Fruit fly (Drosophila melanogaster) whole organism, embryonic: ENCODE measurements around the gene CG10232.

Experiments used
- Ada2b ChIP-seq: fragments of 200-800 bp; sonication (Bioruptor generic); IDR thresholded peaks from 2 replicates; pipeline ENCODE4 v1.3.6; 2022; ENCODE audit warnings: missing biosample characterization, missing genetic modification characterization
- Atf-2 ChIP-seq: fragments of 200-800 bp; sonication (Bioruptor generic); optimal IDR thresholded peaks from 2 replicates; lab custom pipeline; 2016; ENCODE audit warnings: missing biosample characterization, missing genetic modification characterization
- BEAF-32 ChIP-seq: fragments of 200-800 bp; sonication (Bioruptor generic); optimal IDR thresholded peaks from 3 replicates; lab custom pipeline; 2017; ENCODE audit warnings: missing biosample characterization, missing genetic modification characterization, mild to moderate bottlenecking, moderate library complexity, missing genetic modification reagents
- CG11093 ChIP-seq: fragments of 200-800 bp; sonication (Bioruptor generic); IDR thresholded peaks from 3 replicates; pipeline ENCODE4 v1.3.6; 2022; ENCODE audit warnings: missing biosample characterization, missing genetic modification characterization
- CG12104 ChIP-seq: fragments of 200-800 bp; sonication (Bioruptor generic); optimal IDR thresholded peaks from 3 replicates; lab custom pipeline; 2016; ENCODE audit warnings: missing biosample characterization, missing genetic modification characterization
- CG12219 ChIP-seq: fragments of 200-800 bp; sonication (Bioruptor generic); optimal IDR thresholded peaks from 3 replicates; lab custom pipeline; 2018; ENCODE audit warnings: missing biosample characterization, mild to moderate bottlenecking, missing genetic modification characterization
- CG14860 ChIP-seq: fragments of 200-800 bp; sonication (Bioruptor generic); IDR thresholded peaks from 3 replicates; pipeline ENCODE4 v1.3.6; 2022; ENCODE audit warnings: missing biosample characterization, missing genetic modification characterization; ENCODE audit not compliant: partially characterized antibody
- CG15269 ChIP-seq: fragments of 200-800 bp; sonication (Bioruptor generic); optimal IDR thresholded peaks from 2 replicates; lab custom pipeline; 2018; ENCODE audit warnings: missing biosample characterization, mild to moderate bottlenecking, missing genetic modification characterization, moderate library complexity
- CG1792 ChIP-seq: fragments of 200-800 bp; sonication (Bioruptor generic); optimal IDR thresholded peaks from 2 replicates; lab custom pipeline; 2016; ENCODE audit warnings: missing biosample characterization, missing genetic modification characterization
- CG18764 ChIP-seq: fragments of 200-800 bp; sonication (Bioruptor generic); optimal IDR thresholded peaks from 3 replicates; lab custom pipeline; 2016; ENCODE audit warnings: missing biosample characterization, missing genetic modification characterization
- CG2678 ChIP-seq: fragments of 200-800 bp; sonication (Bioruptor generic); optimal IDR thresholded peaks from 3 replicates; lab custom pipeline; 2019; ENCODE audit warnings: missing biosample characterization, mild to moderate bottlenecking, missing genetic modification characterization, moderate library complexity
- CG33557 ChIP-seq: fragments of 200-800 bp; sonication (Bioruptor generic); optimal IDR thresholded peaks from 2 replicates; lab custom pipeline; 2019; ENCODE audit warnings: missing biosample characterization, mild to moderate bottlenecking, missing genetic modification characterization, moderate library complexity
- CG3838 ChIP-seq: fragments of 200-800 bp; sonication (Bioruptor generic); optimal IDR thresholded peaks from 3 replicates; lab custom pipeline; 2016; ENCODE audit warnings: missing biosample characterization, missing genetic modification characterization
- CG42726 ChIP-seq: fragments of 200-800 bp; sonication (Bioruptor generic); IDR thresholded peaks from 2 replicates; pipeline ENCODE4 v1.3.6; 2022; ENCODE audit warnings: missing biosample characterization, missing genetic modification characterization; ENCODE audit not compliant: partially characterized antibody
- CG4854 ChIP-seq: fragments of 200-800 bp; sonication (Bioruptor generic); optimal IDR thresholded peaks from 2 replicates; lab custom pipeline; 2016; ENCODE audit warnings: missing biosample characterization, missing genetic modification characterization, inconsistent platforms
- CG5180 ChIP-seq: fragments of 200-800 bp; sonication (Bioruptor generic); optimal IDR thresholded peaks from 3 replicates; lab custom pipeline; 2017; ENCODE audit warnings: missing biosample characterization, missing genetic modification characterization, mild to moderate bottlenecking, moderate library complexity, missing genetic modification reagents
- CG7357 ChIP-seq: fragments of 200-800 bp; sonication (Bioruptor generic); IDR thresholded peaks from 3 replicates; pipeline ENCODE4 v1.3.6; 2022; ENCODE audit warnings: missing biosample characterization, missing genetic modification characterization
- CG7987 ChIP-seq: fragments of 200-800 bp; sonication (Bioruptor generic); optimal IDR thresholded peaks from 2 replicates; lab custom pipeline; 2018; ENCODE audit warnings: missing biosample characterization, mild to moderate bottlenecking, missing genetic modification characterization, moderate library complexity
- CG9437 ChIP-seq: fragments of 200-800 bp; sonication (Bioruptor generic); optimal IDR thresholded peaks from 2 replicates; lab custom pipeline; 2018; ENCODE audit warnings: missing biosample characterization, mild to moderate bottlenecking, missing genetic modification characterization
- CG9609 ChIP-seq: fragments of 200-800 bp; sonication (Bioruptor generic); optimal IDR thresholded peaks from 3 replicates; lab custom pipeline; 2016; ENCODE audit warnings: missing biosample characterization, missing genetic modification characterization
- Dfd ChIP-seq, 2 experiments: fragments of >200 bp; optimal IDR thresholded peaks; 2 replicates each; lab custom pipeline; 2017; ENCODE audit warnings: missing biosample characterization in 2 of 2, missing genetic modification characterization in 2 of 2
- Dll ChIP-seq: fragments of 200-800 bp; sonication (Bioruptor generic); IDR thresholded peaks from 4 replicates; pipeline ENCODE4 v1.3.6; 2022; ENCODE audit warnings: missing biosample characterization, missing genetic modification characterization; ENCODE audit not compliant: partially characterized antibody
- E2f2 ChIP-seq: fragments of 200-800 bp; sonication (Bioruptor generic); IDR thresholded peaks from 2 replicates; pipeline ENCODE4 v1.3.6; 2022; ENCODE audit warnings: missing biosample characterization, missing genetic modification characterization
- H2.0 ChIP-seq: fragments of 200-800 bp; sonication (Bioruptor generic); IDR thresholded peaks from 2 replicates; pipeline ENCODE4 v1.3.6; 2022; ENCODE audit warnings: missing biosample characterization, missing genetic modification characterization
- NFAT ChIP-seq: fragments of 200-800 bp; sonication (Bioruptor generic); IDR thresholded peaks from 2 replicates; pipeline ENCODE4 v1.3.6; 2022; ENCODE audit warnings: missing biosample characterization, missing genetic modification characterization
- Optix ChIP-seq: fragments of 200-800 bp; sonication (Bioruptor generic); IDR thresholded peaks from 3 replicates; pipeline ENCODE4 v1.3.6; 2022; ENCODE audit warnings: missing biosample characterization, missing genetic modification characterization
- Six4 ChIP-seq: fragments of 200-800 bp; sonication (Bioruptor generic); optimal IDR thresholded peaks from 2 replicates; lab custom pipeline; 2016; ENCODE audit warnings: missing biosample characterization, missing genetic modification characterization
- Xbp1 ChIP-seq: fragments of 200-800 bp; sonication (Bioruptor generic); optimal IDR thresholded peaks from 3 replicates; lab custom pipeline; 2016; ENCODE audit warnings: missing biosample characterization, mild to moderate bottlenecking, missing genetic modification characterization
- Xrp1 ChIP-seq: fragments of 200-800 bp; sonication (Bioruptor generic); IDR thresholded peaks from 2 replicates; pipeline ENCODE4 v1.3.6; 2022; ENCODE audit warnings: missing biosample characterization, missing genetic modification characterization
- ap ChIP-seq: fragments of 200-800 bp; sonication (Bioruptor generic); IDR thresholded peaks from 2 replicates; pipeline ENCODE4 v1.3.6; 2022; ENCODE audit warnings: missing biosample characterization, missing genetic modification characterization
- ara ChIP-seq: fragments of 200-800 bp; sonication (Bioruptor generic); IDR thresholded peaks from 2 replicates; pipeline ENCODE4 v1.3.6; 2022; ENCODE audit warnings: missing biosample characterization, missing genetic modification characterization
- ase ChIP-seq: fragments of 200-800 bp; sonication (Bioruptor generic); IDR thresholded peaks from 3 replicates; pipeline ENCODE4 v1.3.6; 2022; ENCODE audit warnings: missing biosample characterization, missing genetic modification characterization
- cad ChIP-seq: fragments of >200 bp; optimal IDR thresholded peaks from 2 replicates; lab custom pipeline; 2017; ENCODE audit warnings: missing biosample characterization, missing genetic modification characterization
- cato ChIP-seq: fragments of 200-800 bp; sonication (Bioruptor generic); optimal IDR thresholded peaks from 2 replicates; lab custom pipeline; 2016; ENCODE audit warnings: missing biosample characterization, missing genetic modification characterization, borderline replicate concordance
- crp ChIP-seq, 2 experiments: fragments of 200-800 bp; sonication (Bioruptor generic); optimal IDR thresholded peaks; 2 replicates in 1 of 2; 3 replicates in 1 of 2; lab custom pipeline; 2017; ENCODE audit warnings: missing biosample characterization in 2 of 2, missing genetic modification characterization in 2 of 2, mild to moderate bottlenecking in 1 of 2, moderate library complexity in 1 of 2
- ems ChIP-seq: fragments of 200-800 bp; sonication (Bioruptor generic); optimal IDR thresholded peaks from 3 replicates; lab custom pipeline; 2016; ENCODE audit warnings: missing biosample characterization, missing genetic modification characterization
- grn ChIP-seq: fragments of 200-800 bp; sonication (Bioruptor generic); optimal IDR thresholded peaks from 3 replicates; lab custom pipeline; 2017; ENCODE audit warnings: missing biosample characterization, missing genetic modification characterization
- ind ChIP-seq: fragments of 200-800 bp; sonication (Bioruptor generic); optimal IDR thresholded peaks from 3 replicates; lab custom pipeline; 2016; ENCODE audit warnings: missing biosample characterization, missing genetic modification characterization
- insv ChIP-seq, 2 experiments: fragments of 200-800 bp; sonication (Bioruptor generic); optimal IDR thresholded peaks; 3 replicates each; lab custom pipeline; 2016 to 2018; ENCODE audit warnings: missing biosample characterization in 2 of 2, missing genetic modification characterization in 2 of 2
- klu ChIP-seq: fragments of 200-800 bp; sonication (Bioruptor generic); IDR thresholded peaks from 2 replicates; pipeline ENCODE4 v1.3.6; 2022; ENCODE audit warnings: missing biosample characterization, missing genetic modification characterization
- lilli ChIP-seq: fragments of 200-800 bp; sonication (Bioruptor generic); optimal IDR thresholded peaks from 3 replicates; lab custom pipeline; 2016; ENCODE audit warnings: missing biosample characterization, missing genetic modification characterization
- lola ChIP-seq, 3 experiments: fragments of >200 bp in 2 of 3; fragments of 200-800 bp in 1 of 3; sonication (Bioruptor generic) in 1 of 3; optimal IDR thresholded peaks; 2 replicates each; lab custom pipeline; 2017 to 2019; ENCODE audit warnings: missing biosample characterization in 3 of 3, missing genetic modification characterization in 3 of 3, mild to moderate bottlenecking in 1 of 3, moderate library complexity in 1 of 3
- luna ChIP-seq: fragments of 200-800 bp; sonication (Bioruptor generic); optimal IDR thresholded peaks from 2 replicates; lab custom pipeline; 2016; ENCODE audit warnings: missing biosample characterization, missing genetic modification characterization
- mld ChIP-seq: fragments of 200-800 bp; sonication (Bioruptor generic); IDR thresholded peaks from 3 replicates; pipeline ENCODE4 v1.3.6; 2022; ENCODE audit warnings: missing biosample characterization, missing genetic modification characterization; ENCODE audit not compliant: partially characterized antibody
- org-1 ChIP-seq: fragments of 200-800 bp; sonication (Bioruptor generic); optimal IDR thresholded peaks from 2 replicates; lab custom pipeline; 2017; ENCODE audit warnings: missing biosample characterization, missing genetic modification characterization
- prd ChIP-seq, 3 experiments: fragments of >200 bp in 2 of 3; fragments of 200-800 bp in 1 of 3; sonication (Bioruptor generic) in 1 of 3; optimal IDR thresholded peaks in 2 of 3; IDR thresholded peaks in 1 of 3; 2 replicates in 2 of 3; 3 replicates in 1 of 3; pipeline versions ENCODE4 v1.3.6 to Lab custom; 2017 to 2022; ENCODE audit warnings: missing biosample characterization in 1 of 3, missing genetic modification characterization in 1 of 3
- pzg ChIP-seq: fragments of 200-800 bp; sonication (Bioruptor generic); optimal IDR thresholded peaks from 3 replicates; lab custom pipeline; 2018; ENCODE audit warnings: missing biosample characterization, mild to moderate bottlenecking, missing genetic modification characterization, moderate library complexity
- salm ChIP-seq: fragments of 200-800 bp; sonication (Bioruptor generic); optimal IDR thresholded peaks from 2 replicates; lab custom pipeline; 2018; ENCODE audit warnings: missing biosample characterization, mild to moderate bottlenecking, missing genetic modification characterization
- sd ChIP-seq: fragments of 200-800 bp; sonication (Bioruptor generic); optimal IDR thresholded peaks from 3 replicates; lab custom pipeline; 2018; ENCODE audit warnings: missing biosample characterization, mild to moderate bottlenecking, missing genetic modification characterization, moderate library complexity
- sqz ChIP-seq: fragments of 200-800 bp; sonication (Bioruptor generic); optimal IDR thresholded peaks from 3 replicates; lab custom pipeline; 2018; ENCODE audit warnings: missing biosample characterization, mild to moderate bottlenecking, missing genetic modification characterization

CG10232 gene

DNA sequence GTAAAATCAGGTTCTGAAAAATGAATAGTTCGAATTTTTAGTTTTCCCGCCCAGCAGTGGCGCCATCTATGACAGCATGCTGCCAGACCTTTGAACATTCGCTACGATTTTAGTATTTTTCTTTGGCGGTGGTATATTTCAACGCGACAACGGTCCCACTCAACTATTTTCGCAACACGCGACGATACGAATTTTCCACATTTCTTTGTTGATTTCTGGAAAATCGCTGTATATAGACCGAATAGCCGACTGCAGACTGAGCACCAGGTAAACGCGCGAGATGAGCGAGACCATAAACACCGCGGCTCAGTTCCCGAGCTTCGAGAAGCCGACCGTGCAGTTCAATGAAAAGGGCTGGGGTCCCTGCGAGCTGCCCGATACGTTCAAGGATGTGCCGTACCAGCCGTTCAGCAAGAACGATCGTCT is 41.5 kb downstream of the CG10232 start, which contains the start of gene eIF3d1 (continued):
- TF ChIP-seq CG42726 (peak; percentile 5; the same call in 1 of the 2 replicates), pzg (GFP tag; lab: Kevin White, UChicago) (peak; percentile 95), CG9437 (no peak), cato (no peak), Ada2b (GFP tag; lab: Robert Waterston, UW) (no peak), CG14860 (GFP tag; lab: Robert Waterston, UW) (no peak), NFAT (GFP tag; lab: Robert Waterston, UW) (peak; percentile 48; the same call in 1 of the 2 replicates), CG1792 (no peak), BEAF-32 (GFP tag; lab: Kevin White, UChicago) (peak; percentile 60), ems (peak; percentile 8), CG18764 (peak; percentile 10), Xrp1 (GFP tag; lab: Robert Waterston, UW) (no peak), CG15269 (no peak), ase (GFP tag; lab: Robert Waterston, UW) (no peak), CG2678 (tag; lab: Kevin White, UChicago) (no peak), Dfd (GFP tag; optimal IDR thresholded peaks at IDR 0.05; lab: Kevin White, UChicago) (no peak), CG12104 (GFP tag; lab: Kevin White, UChicago) (no peak), CG5180 (no peak), prd (optimal IDR thresholded peaks at IDR 0.05; lab: Kevin White, UChicago) (no peak), prd (GFP tag; IDR thresholded peaks at IDR 0.05; lab: Robert Waterston, UW) (no peak), org-1 (GFP tag; lab: Kevin White, UChicago) (no peak), CG9609 (GFP tag; lab: Kevin White, UChicago) (peak; percentile 17), grn (GFP tag; lab: Kevin White, UChicago) (no peak), CG7987 (GFP tag; lab: Kevin White, UChicago) (no peak), CG7357 (no peak), Optix (GFP tag; lab: Robert Waterston, UW) (no peak), CG33557 (no peak), CG4854 (GFP tag; lab: Kevin White, UChicago) (no peak), E2f2 (peak; percentile 99), Atf-2 (GFP tag; lab: Kevin White, UChicago) (no peak), CG3838 (GFP tag; lab: Kevin White, UChicago) (no peak), ara (no peak), Six4 (GFP tag; lab: Kevin White, UChicago) (no peak), CG12219 (GFP tag; lab: Kevin White, UChicago) (no peak), sqz (no peak), salm (tag; lab: Kevin White, UChicago) (no peak), CG11093 (GFP tag; lab: Robert Waterston, UW) (no peak), lola (GFP tag; optimal IDR thresholded peaks at IDR 0.05; lab: Kevin White, UChicago) (no peak), crp (GFP tag; optimal IDR thresholded peaks at IDR 0.05; lab: Kevin White, UChicago) (peak in 1 of 2 experiments; percentile 11), luna (no peak)

DNA sequence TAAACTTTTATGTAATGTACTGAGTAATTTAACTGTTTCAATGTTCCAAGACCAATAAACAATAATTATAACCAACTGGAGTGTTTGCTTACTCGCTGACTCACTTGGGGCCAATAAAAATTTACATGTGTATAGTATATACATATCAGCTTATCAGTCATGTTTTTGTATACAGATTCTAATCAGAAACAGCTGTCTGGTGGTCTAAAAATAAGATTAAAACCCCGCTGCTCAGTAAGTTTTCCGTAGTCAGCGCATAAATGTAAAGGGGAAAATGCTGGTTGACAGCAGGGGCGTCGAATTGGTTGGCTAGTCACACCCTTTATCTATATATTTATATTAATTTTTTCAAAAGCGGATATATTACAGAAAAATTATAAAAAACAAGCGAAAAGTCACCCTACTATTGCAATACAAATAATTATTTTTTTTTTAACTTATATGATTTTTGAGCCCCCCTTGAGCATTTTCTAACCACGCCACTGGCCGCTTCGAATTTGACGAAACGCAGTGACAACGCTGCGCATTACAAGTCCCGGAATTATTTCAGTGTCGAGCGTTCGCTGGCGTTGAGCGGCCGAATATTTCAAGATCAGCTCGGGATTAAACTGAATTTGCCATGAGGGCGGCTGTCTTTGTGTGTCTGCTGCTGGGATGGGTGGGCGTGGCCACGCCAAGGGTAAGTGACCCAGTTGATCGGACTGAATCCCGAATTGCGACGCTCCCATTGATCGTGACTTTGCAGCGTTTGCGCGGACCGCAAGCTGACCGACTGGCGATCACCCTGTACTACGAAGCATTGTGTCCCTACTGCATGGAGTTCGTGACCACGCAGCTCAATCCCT is 42.9 kb downstream of the CG10232 start, which contains the start of gene GILT2:
Gene GILT2, plus strand, starts transcription at position 547 of the 845 bp plus-strand sequence.
- TF ChIP-seq H2.0 (GFP tag; lab: Robert Waterston, UW) = peak; percentile 87
- TF ChIP-seq ind = peak; percentile 90
- TF ChIP-seq lilli (GFP tag; lab: Kevin White, UChicago) = peak; percentile 87
- TF ChIP-seq CG33557 = peak; percentile 88
- peak; percentile 86 for TF ChIP-seq CG7357
- TF ChIP-seq Dll = no peak
- peak; percentile 89 for TF ChIP-seq Xbp1 (GFP tag; lab: Kevin White, UChicago)
- peak; percentile 78 for TF ChIP-seq sd
- TF ChIP-seq mld = no peak
- peak; percentile 87 for TF ChIP-seq ap (GFP tag; lab: Robert Waterston, UW)
- peak in 1 of 2 experiments; percentile 76 for TF ChIP-seq insv (GFP tag; optimal IDR thresholded peaks at IDR 0.05; lab: Kevin White, UChicago)
- no peak for TF ChIP-seq cad (GFP tag; lab: Kevin White, UChicago)
- peak; percentile 82 for TF ChIP-seq klu (GFP tag; lab: Robert Waterston, UW)
